Worm (Caenorhabditis elegans) whole organism, L3 larva: ENCODE results near the gene ant-1.4.

ENCODE experiments used
- R02D3.7 ChIP-seq: fragments of 150-350 bp; optimal IDR thresholded peaks from 2 replicates; lab custom pipeline; 2014; ENCODE audit warnings: missing biosample characterization, missing genetic modification characterization
- ZK546.5 ChIP-seq: sonication (generic microtip); optimal IDR thresholded peaks from 2 replicates; lab custom pipeline; 2017; ENCODE audit warnings: missing biosample characterization, missing genetic modification characterization
- aly-2 ChIP-seq: fragments of 150-350 bp; optimal IDR thresholded peaks from 2 replicates; lab custom pipeline; 2014; ENCODE audit warnings: missing biosample characterization, missing genetic modification characterization
- ama-1 ChIP-seq: fragments of 150-350 bp; optimal IDR thresholded peaks from 2 replicates; lab custom pipeline; 2018
- ceh-16 ChIP-seq: sonication (generic microtip); optimal IDR thresholded peaks from 2 replicates; lab custom pipeline; 2017; ENCODE audit warnings: missing biosample characterization, missing genetic modification characterization
- ceh-28 ChIP-seq: fragments of 150-350 bp; optimal IDR thresholded peaks from 2 replicates; lab custom pipeline; 2014; ENCODE audit warnings: missing biosample characterization, missing genetic modification reagents, missing genetic modification characterization
- ceh-82 ChIP-seq: fragments of 150-350 bp; optimal IDR thresholded peaks from 2 replicates; lab custom pipeline; 2014; ENCODE audit warnings: missing biosample characterization, missing genetic modification characterization
- ceh-9 ChIP-seq: sonication (generic microtip); optimal IDR thresholded peaks from 2 replicates; lab custom pipeline; 2018; ENCODE audit warnings: missing biosample characterization, missing genetic modification characterization
- daf-12 ChIP-seq: fragments of 150-350 bp; optimal IDR thresholded peaks from 2 replicates; lab custom pipeline; 2014; ENCODE audit warnings: missing biosample characterization, missing genetic modification reagents, missing genetic modification characterization
- egl-27 ChIP-seq: sonication (generic microtip); optimal IDR thresholded peaks from 4 replicates; lab custom pipeline; 2017; ENCODE audit warnings: missing biosample characterization, missing genetic modification reagents, missing genetic modification characterization
- egl-5 ChIP-seq: fragments of 150-350 bp; optimal IDR thresholded peaks from 2 replicates; lab custom pipeline; 2017; ENCODE audit warnings: missing biosample characterization, missing genetic modification reagents, missing genetic modification characterization, inconsistent platforms
- elt-1 ChIP-seq: fragments of 150-350 bp; optimal IDR thresholded peaks from 2 replicates; lab custom pipeline; 2014; ENCODE audit warnings: missing biosample characterization, missing genetic modification characterization
- elt-3 ChIP-seq, 3 experiments: fragments of 150-350 bp in 1 of 3; sonication (generic microtip) in 2 of 3; optimal IDR thresholded peaks; 2 replicates in 2 of 3; 4 replicates in 1 of 3; lab custom pipeline; 2014 to 2017; ENCODE audit warnings: missing biosample characterization in 3 of 3, missing genetic modification characterization in 3 of 3
- eor-1 ChIP-seq, 2 experiments: fragments of 150-350 bp; optimal IDR thresholded peaks; 2 replicates each; lab custom pipeline; 2014 to 2018; ENCODE audit warnings: missing biosample characterization in 2 of 2, missing genetic modification characterization in 2 of 2
- fkh-10 ChIP-seq: sonication (generic microtip); optimal IDR thresholded peaks from 2 replicates; lab custom pipeline; 2017; ENCODE audit warnings: missing biosample characterization, missing genetic modification reagents, missing genetic modification characterization
- fkh-2 ChIP-seq: fragments of 150-350 bp; optimal IDR thresholded peaks from 2 replicates; lab custom pipeline; 2014; ENCODE audit warnings: missing biosample characterization, missing genetic modification reagents, missing genetic modification characterization
- fos-1 ChIP-seq: fragments of 150-350 bp; optimal IDR thresholded peaks from 2 replicates; lab custom pipeline; 2014; ENCODE audit warnings: missing biosample characterization, missing genetic modification characterization
- hmg-11 ChIP-seq: sonication (generic microtip); optimal IDR thresholded peaks from 2 replicates; lab custom pipeline; 2016; ENCODE audit warnings: missing genetic modification characterization, missing compliant biosample characterization
- jun-1 ChIP-seq: fragments of 150-350 bp; optimal IDR thresholded peaks from 2 replicates; lab custom pipeline; 2014; ENCODE audit warnings: missing biosample characterization, missing genetic modification reagents, missing genetic modification characterization
- lin-15B ChIP-seq: fragments of 150-350 bp; optimal IDR thresholded peaks from 2 replicates; lab custom pipeline; 2014; ENCODE audit warnings: missing biosample characterization, missing genetic modification characterization
- lin-39 ChIP-seq: fragments of 150-350 bp; optimal IDR thresholded peaks from 2 replicates; lab custom pipeline; 2018; ENCODE audit warnings: missing biosample characterization, missing genetic modification reagents, missing genetic modification characterization
- lsy-12 ChIP-seq: sonication (generic microtip); optimal IDR thresholded peaks from 2 replicates; lab custom pipeline; 2016; ENCODE audit warnings: mild to moderate bottlenecking, missing genetic modification characterization, missing compliant biosample characterization
- mdl-1 ChIP-seq: fragments of 150-350 bp; optimal IDR thresholded peaks from 2 replicates; lab custom pipeline; 2014; ENCODE audit warnings: missing biosample characterization, missing genetic modification characterization
- mml-1 ChIP-seq: fragments of 150-350 bp; sonication (generic microtip); optimal IDR thresholded peaks from 3 replicates; lab custom pipeline; 2014; ENCODE audit warnings: missing biosample characterization, missing genetic modification characterization
- nfya-1 ChIP-seq: sonication (generic microtip); optimal IDR thresholded peaks from 2 replicates; lab custom pipeline; 2017; ENCODE audit warnings: missing genetic modification characterization, mild to moderate bottlenecking, missing compliant biosample characterization, antibody characterized with exemption, moderate library complexity; ENCODE audit not compliant: insufficient read depth
- nhr-11 ChIP-seq: fragments of 150-350 bp; optimal IDR thresholded peaks from 2 replicates; lab custom pipeline; 2014; ENCODE audit warnings: missing biosample characterization, missing genetic modification characterization
- nhr-12 ChIP-seq: fragments of 150-350 bp; optimal IDR thresholded peaks from 2 replicates; lab custom pipeline; 2014; ENCODE audit warnings: missing biosample characterization, missing genetic modification characterization
- nhr-23 ChIP-seq: fragments of 150-350 bp; optimal IDR thresholded peaks from 2 replicates; lab custom pipeline; 2014; ENCODE audit warnings: missing biosample characterization, missing genetic modification reagents, missing genetic modification characterization
- nhr-237 ChIP-seq: fragments of 150-350 bp; optimal IDR thresholded peaks from 2 replicates; lab custom pipeline; 2014; ENCODE audit warnings: missing biosample characterization, missing genetic modification characterization
- nhr-25 ChIP-seq: sonication (generic microtip); optimal IDR thresholded peaks from 2 replicates; lab custom pipeline; 2017; ENCODE audit warnings: missing biosample characterization, missing genetic modification characterization
- nhr-28 ChIP-seq: fragments of 150-350 bp; optimal IDR thresholded peaks from 2 replicates; lab custom pipeline; 2014; ENCODE audit warnings: missing biosample characterization, missing genetic modification characterization
- nhr-43 ChIP-seq: sonication (generic microtip); optimal IDR thresholded peaks from 2 replicates; lab custom pipeline; 2016; ENCODE audit warnings: mild to moderate bottlenecking, missing genetic modification characterization, missing compliant biosample characterization; ENCODE audit not compliant: poor library complexity, severe bottlenecking
- nhr-67 ChIP-seq: fragments of 150-350 bp; optimal IDR thresholded peaks from 2 replicates; lab custom pipeline; 2014; ENCODE audit warnings: missing biosample characterization, missing genetic modification characterization
- nhr-76 ChIP-seq: fragments of 150-350 bp; sonication (generic microtip); optimal IDR thresholded peaks from 5 replicates; lab custom pipeline; 2014; ENCODE audit warnings: missing biosample characterization, missing genetic modification characterization
- nhr-77 ChIP-seq: fragments of 150-350 bp; optimal IDR thresholded peaks from 2 replicates; lab custom pipeline; 2014; ENCODE audit warnings: missing biosample characterization, missing genetic modification characterization
- pha-4 ChIP-seq: fragments of 150-350 bp; optimal IDR thresholded peaks from 2 replicates; lab custom pipeline; 2014; ENCODE audit warnings: missing biosample characterization, missing genetic modification reagents, missing genetic modification characterization
- pqm-1 ChIP-seq: fragments of 150-350 bp; optimal IDR thresholded peaks from 2 replicates; lab custom pipeline; 2017; ENCODE audit warnings: missing biosample characterization, missing genetic modification characterization, inconsistent platforms
- sea-2 ChIP-seq: fragments of 150-350 bp; sonication (generic microtip); optimal IDR thresholded peaks from 4 replicates; lab custom pipeline; 2014; ENCODE audit warnings: missing biosample characterization, missing genetic modification reagents, missing genetic modification characterization
- skn-1 ChIP-seq: fragments of 150-350 bp; optimal IDR thresholded peaks from 2 replicates; lab custom pipeline; 2014; ENCODE audit warnings: missing biosample characterization, missing genetic modification characterization
- snpc-4 ChIP-seq: fragments of 150-350 bp; optimal IDR thresholded peaks from 2 replicates; lab custom pipeline; 2014; ENCODE audit warnings: missing biosample characterization, missing genetic modification characterization
- tbx-2 ChIP-seq: sonication (generic microtip); optimal IDR thresholded peaks from 2 replicates; lab custom pipeline; 2016; ENCODE audit warnings: mild to moderate bottlenecking, missing genetic modification characterization, missing compliant biosample characterization
- unc-39 ChIP-seq: sonication (generic microtip); optimal IDR thresholded peaks from 4 replicates; lab custom pipeline; 2017; ENCODE audit warnings: missing biosample characterization, missing genetic modification characterization
- unc-62 ChIP-seq: fragments of 150-350 bp; sonication (generic microtip); optimal IDR thresholded peaks from 4 replicates; lab custom pipeline; 2014; ENCODE audit warnings: missing biosample characterization, missing genetic modification reagents, missing genetic modification characterization
- zag-1 ChIP-seq: fragments of 150-350 bp; optimal IDR thresholded peaks from 2 replicates; lab custom pipeline; 2014; ENCODE audit warnings: missing biosample characterization, missing genetic modification characterization
- ztf-11 ChIP-seq: fragments of 150-350 bp; optimal IDR thresholded peaks from 2 replicates; lab custom pipeline; 2014; ENCODE audit warnings: missing biosample characterization, missing genetic modification characterization
- ztf-4 ChIP-seq: fragments of 150-350 bp; optimal IDR thresholded peaks from 2 replicates; lab custom pipeline; 2014; ENCODE audit warnings: missing biosample characterization, missing genetic modification characterization

The ant-1.4 gene

ce11 chrIV:8449869-8450268 is 10.2 kb downstream of the ant-1.4 start:
- TF ChIP-seq ceh-16 (tag; lab: Kevin White, UChicago), result no peak
- no peak for TF ChIP-seq ZK546.5 (tag; lab: Kevin White, UChicago)
- no peak for TF ChIP-seq unc-62
- no peak for TF ChIP-seq elt-3 (tag; optimal IDR thresholded peaks at IDR 0.05; lab: Kevin White, UChicago)
- TF ChIP-seq elt-1 (tag; lab: Kevin White, UChicago), result no peak
- TF ChIP-seq ceh-28, result no peak
- no peak for TF ChIP-seq R02D3.7
- no peak for TF ChIP-seq fos-1 (tag; lab: Kevin White, UChicago)
- no peak for TF ChIP-seq pha-4
- no peak for TF ChIP-seq unc-39 (tag; lab: Kevin White, UChicago)
- no peak for TF ChIP-seq nhr-43 (tag; lab: Kevin White, UChicago)
- TF ChIP-seq lin-15B (tag; lab: Kevin White, UChicago), result no peak
- TF ChIP-seq hmg-11, result no peak
- no peak for TF ChIP-seq nhr-67 (tag; lab: Kevin White, UChicago)
- no peak for TF ChIP-seq lsy-12
- TF ChIP-seq, all 47 proteins: peak for 0

ce11 chrIV:8446904-8447303 is 13.2 kb downstream of the ant-1.4 start, which contains the start of gene T01B11.1:
T01B11.1 (plus strand) TSS chrIV:8447204.
- TF ChIP-seq nhr-23 (no peak), unc-39 (tag; lab: Kevin White, UChicago) (no peak), zag-1 (tag; lab: Kevin White, UChicago) (no peak), R02D3.7 (no peak), aly-2 (tag; lab: Kevin White, UChicago) (no peak), nhr-28 (tag; lab: Kevin White, UChicago) (no peak), fkh-2 (tag; lab: Kevin White, UChicago) (no peak), unc-62 (no peak), egl-5 (no peak), pqm-1 (tag; lab: Kevin White, UChicago) (no peak), tbx-2 (no peak), ama-1 (lab: Kevin White, UChicago) (no peak), skn-1 (tag; lab: Kevin White, UChicago) (no peak), snpc-4 (tag; lab: Kevin White, UChicago) (no peak), mdl-1 (no peak), mml-1 (no peak), ZK546.5 (tag; lab: Kevin White, UChicago) (no peak), lin-15B (tag; lab: Kevin White, UChicago) (no peak), daf-12 (tag; lab: Kevin White, UChicago) (no peak)

- TF ChIP-seq ZK546.5 (tag; lab: Kevin White, UChicago) (no peak), nhr-67 (tag; lab: Kevin White, UChicago) (no peak), unc-39 (tag; lab: Kevin White, UChicago) (no peak), nhr-237 (tag; lab: Kevin White, UChicago) (no peak), daf-12 (tag; lab: Kevin White, UChicago) (no peak), ztf-11 (tag; lab: Kevin White, UChicago) (no peak), elt-3 (tag; optimal IDR thresholded peaks at IDR 0.05; lab: Kevin White, UChicago) (peak; percentile 1 to 86 (median 40)), lin-15B (tag; lab: Kevin White, UChicago) (peak; percentile 94), nhr-43 (tag; lab: Kevin White, UChicago) (peak; percentile 93), nhr-25 (tag; lab: Kevin White, UChicago) (peak; percentile 99), elt-1 (tag; lab: Kevin White, UChicago) (peak; percentile 39), aly-2 (tag; lab: Kevin White, UChicago) (no peak), fos-1 (tag; lab: Kevin White, UChicago) (peak; percentile 46), R02D3.7 (peak; percentile 89), fkh-10 (GFP tag; lab: Kevin White, UChicago) (peak; percentile 57), mdl-1 (peak; percentile 85), egl-27 (tag; lab: Kevin White, UChicago) (peak; percentile 79), ceh-82 (tag; lab: Kevin White, UChicago) (peak; percentile 82), ceh-9 (tag; lab: Kevin White, UChicago) (no peak), nhr-23 (peak; percentile 99), skn-1 (tag; lab: Kevin White, UChicago) (peak; percentile 94), hmg-11 (peak; percentile 75), nhr-76 (tag; lab: Kevin White, UChicago) (peak; percentile 68), fkh-2 (tag; lab: Kevin White, UChicago) (no peak), ceh-16 (tag; lab: Kevin White, UChicago) (no peak), ztf-4 (tag; lab: Kevin White, UChicago) (peak; percentile 77), ceh-28 (peak; percentile 86), eor-1 (tag; optimal IDR thresholded peaks at IDR 0.05; lab: Kevin White, UChicago) (no peak), pqm-1 (tag; lab: Kevin White, UChicago) (peak; percentile 87), sea-2 (peak; percentile 2), nhr-28 (tag; lab: Kevin White, UChicago) (peak; percentile 22), lsy-12 (peak; percentile 92), nhr-77 (peak; percentile 60), nhr-11 (tag; lab: Kevin White, UChicago) (peak; percentile 85), zag-1 (tag; lab: Kevin White, UChicago) (peak; percentile 68), jun-1 (peak; percentile 93), mml-1 (no peak), ama-1 (lab: Kevin White, UChicago) (peak; percentile 94), egl-5 (peak; percentile 94), nfya-1 (peak; percentile 100), nhr-12 (tag; lab: Kevin White, UChicago) (no peak), lin-39 (tag; lab: Kevin White, UChicago) (peak; percentile 98), tbx-2 (peak; percentile 64)
Measured at ce11 chrIV:8432709-8433108, 27.4 kb downstream of the ant-1.4 start, which contains the start of the genes T26A8.4 and pdtf-1. T26A8.4 (minus strand) TSS chrIV:8432893. pdtf-1 (plus strand) TSS chrIV:8433038.
